Worm (Caenorhabditis elegans): Measurements from ENCODE around the gene F41C3.8.

The F41C3.8 gene

DNA sequence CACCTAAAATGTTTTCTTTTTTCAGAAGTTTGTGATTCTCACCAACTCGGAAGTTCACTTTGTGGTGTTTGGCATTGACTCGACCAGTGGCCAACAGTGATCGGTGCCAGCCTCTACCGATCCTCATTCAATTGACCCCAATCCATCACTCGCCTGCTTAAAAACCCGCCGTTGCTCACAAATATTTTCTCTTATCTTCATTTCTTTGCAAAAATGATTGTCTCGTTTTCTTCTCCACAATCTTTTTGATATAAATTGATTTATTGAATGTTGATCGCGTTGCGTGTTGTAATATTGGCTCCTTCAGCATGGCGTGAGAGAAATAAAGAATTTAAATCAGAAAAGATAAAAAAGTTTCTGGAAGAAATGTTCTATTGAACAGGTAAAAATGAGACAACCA is 20.7 kb downstream of the F41C3.8 start:
- TF ChIP-seq ama-1 (optimal IDR thresholded peaks at IDR 0.05) (no peak), hnd-1 (tag; optimal IDR thresholded peaks at IDR 0.05) (no peak), hmg-4 (GFP tag; optimal IDR thresholded peaks at IDR 0.05) (no peak), pes-1 (GFP tag; IDR thresholded peaks at IDR 0.05) (no peak), flt-1 (GFP tag; IDR thresholded peaks at IDR 0.05) (no peak), tbx-37 (GFP tag; conservative IDR thresholded peaks at IDR 0.05) (no peak)

DNA sequence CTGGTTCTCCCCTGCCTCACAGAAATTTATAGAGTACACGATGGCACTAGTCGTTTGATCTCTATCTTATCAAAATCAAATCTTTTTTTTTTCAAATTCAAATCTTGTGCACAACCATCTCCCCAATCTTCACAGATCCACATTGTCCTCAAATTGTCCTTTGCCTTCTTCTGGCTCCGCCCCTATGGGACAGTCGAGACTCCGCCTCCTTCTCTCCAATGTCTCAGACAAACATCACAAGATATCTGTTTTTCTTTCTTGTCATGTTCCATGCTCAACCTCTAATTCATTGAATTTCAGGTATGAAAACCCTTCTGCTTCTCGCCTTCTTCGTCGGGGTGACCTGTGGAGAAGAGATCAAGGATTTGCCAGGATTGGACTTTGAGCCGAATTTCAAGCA is 21.5 kb downstream of the F41C3.8 start, which contains the start of gene ctsa-1.1:
TSS of gene ctsa-1.1 (plus strand) at position 301 of the 400 bp plus-strand sequence.
- no peak for TF ChIP-seq tbx-11 (GFP tag; IDR thresholded peaks at IDR 0.05)
- no peak for TF ChIP-seq hmbx-1 (tag; optimal IDR thresholded peaks at IDR 0.05)
- no peak for TF ChIP-seq B0310.2 (tag; optimal IDR thresholded peaks at IDR 0.05)
- no peak for TF ChIP-seq tbx-37 (GFP tag; conservative IDR thresholded peaks at IDR 0.05)
- no peak for TF ChIP-seq F13C5.2 (tag; optimal IDR thresholded peaks at IDR 0.05)
- no peak for TF ChIP-seq flt-1 (GFP tag; IDR thresholded peaks at IDR 0.05)

DNA sequence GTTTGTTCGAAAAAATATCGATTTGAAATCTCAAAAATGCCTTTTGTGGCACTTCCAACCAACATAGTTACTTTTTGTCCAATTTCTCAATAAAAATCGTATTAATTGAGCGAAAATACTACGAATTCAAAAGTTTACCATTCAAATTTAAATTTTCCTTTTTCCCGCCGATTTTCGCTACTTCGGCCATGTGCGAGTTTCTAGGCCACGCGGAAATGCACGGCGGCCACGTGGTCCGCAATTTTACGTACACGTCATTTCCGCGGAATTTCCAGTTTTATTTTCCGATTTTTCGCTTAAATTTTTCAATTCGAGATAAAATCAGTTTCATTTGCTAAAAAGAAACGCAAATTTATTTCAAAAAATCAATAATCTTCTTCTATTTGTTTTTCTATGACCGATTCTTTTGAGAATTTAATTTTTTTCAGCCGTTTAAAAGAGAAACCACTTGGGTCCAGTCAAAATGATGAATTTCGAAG is 24.2 kb downstream of the F41C3.8 start, which contains the start of gene eas-1:
TSS of gene eas-1 (plus strand) at position 429 of the 479 bp plus-strand sequence.
- no peak for TF ChIP-seq tbx-11 (GFP tag; IDR thresholded peaks at IDR 0.05)
- TF ChIP-seq hmg-4 (GFP tag; optimal IDR thresholded peaks at IDR 0.05): peak; percentile 69
- no peak for TF ChIP-seq ceh-36 (tag; optimal IDR thresholded peaks at IDR 0.05)
- TF ChIP-seq tbx-37 (GFP tag; conservative IDR thresholded peaks at IDR 0.05): peak; percentile 92
- TF ChIP-seq ets-7 (tag; optimal IDR thresholded peaks at IDR 0.05): peak; percentile 49
- TF ChIP-seq F13C5.2 (tag; optimal IDR thresholded peaks at IDR 0.05): peak; percentile 40
- no peak for TF ChIP-seq scrt-1 (GFP tag; IDR thresholded peaks at IDR 0.05)
- TF ChIP-seq pes-1 (GFP tag; IDR thresholded peaks at IDR 0.05): peak; percentile 71; the same call in 1 of the 2 replicates

DNA sequence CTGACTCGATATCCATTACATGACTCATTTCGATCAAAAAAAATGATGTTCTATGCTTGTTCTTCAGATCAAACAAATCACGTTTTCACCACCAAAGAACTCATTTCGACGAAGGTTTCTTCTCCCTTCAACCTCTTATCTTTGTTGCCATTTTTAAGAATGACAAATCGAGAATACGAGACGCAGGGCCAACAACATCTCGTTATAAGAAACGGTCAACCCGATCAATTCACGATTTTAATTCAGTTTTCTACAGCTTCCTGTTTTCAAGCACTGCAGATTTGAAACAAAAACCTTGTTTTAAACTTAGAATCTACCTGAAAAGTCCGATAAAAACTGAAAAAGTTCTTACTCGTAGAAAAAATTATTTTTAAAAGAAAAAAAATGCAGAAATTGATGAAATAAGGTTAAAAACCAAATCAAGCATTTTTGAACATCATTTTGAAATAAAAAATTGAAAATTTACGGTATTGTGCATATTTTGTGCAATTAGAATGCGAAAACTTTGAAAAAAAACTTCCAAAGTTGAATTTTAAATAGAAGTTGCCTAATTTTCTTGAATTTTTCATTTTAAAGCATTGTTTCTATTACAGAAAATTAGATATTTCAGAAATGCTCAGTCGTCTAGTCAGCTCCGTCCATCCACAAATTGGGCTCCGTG is 25.8 kb downstream of the F41C3.8 start, which contains the start of gene acs-11:
TSS of gene acs-11 (plus strand) at position 611 of the 661 bp plus-strand sequence.
- TF ChIP-seq F13C5.2 (tag; optimal IDR thresholded peaks at IDR 0.05): no peak
- TF ChIP-seq aly-1 (tag; optimal IDR thresholded peaks at IDR 0.05): no peak
- TF ChIP-seq hmbx-1 (tag; optimal IDR thresholded peaks at IDR 0.05): no peak
- TF ChIP-seq tbx-37 (GFP tag; conservative IDR thresholded peaks at IDR 0.05): no peak
- no peak for TF ChIP-seq hmg-4 (GFP tag; optimal IDR thresholded peaks at IDR 0.05)
- no peak for TF ChIP-seq pes-1 (GFP tag; IDR thresholded peaks at IDR 0.05)
- no peak for TF ChIP-seq scrt-1 (GFP tag; IDR thresholded peaks at IDR 0.05)
- no peak for TF ChIP-seq ets-7 (tag; optimal IDR thresholded peaks at IDR 0.05)
- TF ChIP-seq ceh-36 (tag; optimal IDR thresholded peaks at IDR 0.05): no peak
- TF ChIP-seq tra-4 (tag; optimal IDR thresholded peaks at IDR 0.05): no peak
- no peak for TF ChIP-seq flt-1 (GFP tag; IDR thresholded peaks at IDR 0.05)
- no peak for TF ChIP-seq ama-1 (optimal IDR thresholded peaks at IDR 0.05)
- no peak for TF ChIP-seq sea-1 (GFP tag; conservative IDR thresholded peaks at IDR 0.05)

DNA sequence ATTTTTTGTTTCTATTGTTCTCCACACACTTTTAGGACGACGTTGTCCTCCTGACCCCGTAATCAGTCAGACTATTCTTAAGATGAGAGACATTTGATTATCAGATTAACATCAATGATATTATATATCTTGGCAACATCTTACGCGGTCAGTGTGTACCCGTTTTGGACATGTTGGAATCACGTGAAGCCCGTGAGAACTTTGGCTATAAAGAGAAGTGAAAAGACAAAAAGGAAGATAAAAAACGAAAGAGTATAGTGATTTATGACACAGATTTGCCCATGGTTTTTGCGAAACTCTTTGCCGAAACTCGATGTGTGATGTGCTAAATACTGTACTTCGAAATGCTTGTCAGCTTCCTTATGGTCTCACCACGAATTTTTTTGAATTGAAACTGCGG is 29.4 kb downstream of the F41C3.8 start:
- TF ChIP-seq hnd-1 (tag; optimal IDR thresholded peaks at IDR 0.05) (no peak), hmg-4 (GFP tag; optimal IDR thresholded peaks at IDR 0.05) (no peak), ceh-36 (tag; optimal IDR thresholded peaks at IDR 0.05) (no peak), tra-4 (tag; optimal IDR thresholded peaks at IDR 0.05) (no peak), ets-7 (tag; optimal IDR thresholded peaks at IDR 0.05) (no peak), ceh-13 (GFP tag; optimal IDR thresholded peaks at IDR 0.05) (no peak), sea-1 (GFP tag; conservative IDR thresholded peaks at IDR 0.05) (no peak), pes-1 (GFP tag; IDR thresholded peaks at IDR 0.05) (no peak), F13C5.2 (tag; optimal IDR thresholded peaks at IDR 0.05) (no peak), hmbx-1 (tag; optimal IDR thresholded peaks at IDR 0.05) (no peak), ama-1 (optimal IDR thresholded peaks at IDR 0.05) (no peak), tbx-37 (GFP tag; conservative IDR thresholded peaks at IDR 0.05) (no peak), flt-1 (GFP tag; IDR thresholded peaks at IDR 0.05) (no peak), scrt-1 (GFP tag; IDR thresholded peaks at IDR 0.05) (no peak)

DNA sequence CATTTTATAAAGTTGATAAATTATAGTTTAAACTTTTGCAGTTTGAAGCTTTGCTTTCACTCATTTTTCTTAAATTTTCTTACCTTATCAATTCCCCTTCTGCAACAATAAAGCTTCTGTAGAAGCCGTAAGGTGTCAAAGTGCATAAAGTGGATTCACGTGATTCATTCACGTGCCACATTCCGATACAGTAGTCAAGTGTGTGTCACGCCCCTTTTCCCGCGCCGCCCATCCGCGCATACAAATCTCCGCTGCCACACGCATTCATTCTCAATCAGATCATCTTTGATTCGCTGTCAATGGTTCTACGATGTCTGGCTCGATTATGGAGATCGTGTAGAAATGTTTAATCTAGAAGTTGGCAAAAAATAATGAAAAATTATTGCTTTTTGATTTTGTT is 31.2 kb downstream of the F41C3.8 start:
- TF ChIP-seq scrt-1 (GFP tag; IDR thresholded peaks at IDR 0.05) (no peak), pes-1 (GFP tag; IDR thresholded peaks at IDR 0.05) (no peak), hmg-4 (GFP tag; optimal IDR thresholded peaks at IDR 0.05) (no peak), tbx-37 (GFP tag; conservative IDR thresholded peaks at IDR 0.05) (no peak), ceh-36 (tag; optimal IDR thresholded peaks at IDR 0.05) (no peak), F13C5.2 (tag; optimal IDR thresholded peaks at IDR 0.05) (no peak), flt-1 (GFP tag; IDR thresholded peaks at IDR 0.05) (no peak), hmbx-1 (tag; optimal IDR thresholded peaks at IDR 0.05) (no peak), ama-1 (optimal IDR thresholded peaks at IDR 0.05) (no peak), tbx-11 (GFP tag; IDR thresholded peaks at IDR 0.05) (no peak)

DNA sequence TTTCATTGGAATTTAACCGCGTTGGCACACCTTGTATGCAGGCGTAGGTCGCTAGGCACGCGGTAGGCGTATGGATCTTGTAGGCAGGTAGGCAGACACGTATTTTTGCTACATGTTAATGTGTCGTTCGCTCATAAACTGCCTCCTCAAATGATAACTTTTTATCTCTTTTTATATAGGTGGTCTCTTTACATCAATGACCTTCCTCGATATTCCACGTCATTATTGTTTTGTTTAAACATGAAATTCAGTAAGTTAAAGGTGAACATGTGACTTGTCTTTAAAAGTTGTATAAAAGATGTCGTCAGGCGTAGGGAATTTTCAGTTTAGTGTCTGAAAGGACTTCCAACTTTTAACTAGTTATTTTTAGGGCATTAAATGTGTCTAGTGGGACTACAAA is 31.9 kb downstream of the F41C3.8 start:
- TF ChIP-seq flt-1 (GFP tag; IDR thresholded peaks at IDR 0.05): no peak
- no peak for TF ChIP-seq tra-4 (tag; optimal IDR thresholded peaks at IDR 0.05)
- TF ChIP-seq F13C5.2 (tag; optimal IDR thresholded peaks at IDR 0.05): no peak
- no peak for TF ChIP-seq hmg-4 (GFP tag; optimal IDR thresholded peaks at IDR 0.05)
- no peak for TF ChIP-seq ama-1 (optimal IDR thresholded peaks at IDR 0.05)
- TF ChIP-seq tbx-37 (GFP tag; conservative IDR thresholded peaks at IDR 0.05): no peak
- TF ChIP-seq pes-1 (GFP tag; IDR thresholded peaks at IDR 0.05): no peak
- no peak for TF ChIP-seq ceh-36 (tag; optimal IDR thresholded peaks at IDR 0.05)

DNA sequence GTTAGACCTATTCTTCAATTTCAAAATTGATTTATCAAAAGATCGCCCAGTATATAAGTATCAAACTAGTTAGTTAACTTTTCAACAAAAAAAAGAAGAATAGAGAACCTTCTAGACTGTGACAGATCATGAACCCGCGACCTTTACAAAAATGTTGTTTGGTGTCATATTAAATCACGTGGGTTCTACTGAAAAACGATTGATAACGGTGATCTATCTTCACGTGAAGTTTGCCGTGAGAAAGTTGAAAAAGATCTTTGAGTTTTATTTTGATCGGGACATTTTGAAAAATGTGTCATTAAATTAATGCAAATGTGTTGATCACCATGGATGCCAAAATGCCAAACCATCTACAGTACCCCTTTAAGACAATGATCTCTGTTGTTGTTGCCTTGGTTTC is 32.5 kb downstream of the F41C3.8 start:
- TF ChIP-seq sea-1 (GFP tag; conservative IDR thresholded peaks at IDR 0.05) (no peak), flt-1 (GFP tag; IDR thresholded peaks at IDR 0.05) (no peak), hmg-4 (GFP tag; optimal IDR thresholded peaks at IDR 0.05) (no peak), scrt-1 (GFP tag; IDR thresholded peaks at IDR 0.05) (no peak), hnd-1 (tag; optimal IDR thresholded peaks at IDR 0.05) (no peak)
